Fruit fly (Drosophila melanogaster): Measurements from ENCODE around the gene ATP7.

DNA sequence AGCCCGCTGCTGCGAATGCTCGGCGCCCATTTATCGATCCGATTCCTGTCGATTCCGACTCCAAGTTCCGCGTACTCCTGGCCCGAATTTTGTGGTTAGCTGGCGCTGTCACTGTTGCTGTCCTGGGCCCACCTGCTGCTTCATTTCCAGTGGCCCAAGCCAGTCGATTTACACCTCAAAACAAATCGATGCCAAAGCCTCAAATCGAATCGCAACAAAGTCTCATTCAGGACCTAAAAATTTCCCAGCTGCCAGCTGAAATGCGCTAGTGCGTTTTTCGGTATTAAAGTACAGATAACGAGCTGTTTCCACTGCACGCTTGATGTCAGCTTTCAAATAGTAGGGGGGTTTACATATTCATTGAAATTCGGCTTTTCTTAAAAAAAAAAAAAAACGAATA is 17.7 kb downstream of the ATP7 start, which contains the start of gene BORCS5:
- TF ChIP-seq pan (optimal IDR thresholded peaks at IDR 0.05) = no peak
- TF ChIP-seq Dll (optimal IDR thresholded peaks at IDR 0.05) = no peak
- no peak for TF ChIP-seq EcR (GFP tag; optimal IDR thresholded peaks at IDR 0.05)
- no peak for TF ChIP-seq usp (GFP tag; optimal IDR thresholded peaks at IDR 0.05)
- TF ChIP-seq CG8478 (optimal IDR thresholded peaks at IDR 0.05) = no peak
- no peak for TF ChIP-seq psq (optimal IDR thresholded peaks at IDR 0.05)
